Fruit fly (Drosophila melanogaster) whole organism, adult: ENCODE measurements around the gene Pyroxd1.

Experiments
- CG7045 ChIP-seq: fragments of 200-800 bp; sonication (Bioruptor generic); optimal IDR thresholded peaks from 2 replicates; lab custom pipeline; 2017; ENCODE audit warnings: missing biosample characterization, mild to moderate bottlenecking, missing genetic modification characterization
- cnc ChIP-seq, 2 experiments: fragments of >200 bp; optimal IDR thresholded peaks; 2 replicates each; lab custom pipeline; 2017

dm6 chr2L:20082155-20082964, 8.9 kb upstream of the Pyroxd1 start:
- no peak for TF ChIP-seq cnc (optimal IDR thresholded peaks at IDR 0.05; lab: Kevin White, UChicago)
- TF ChIP-seq CG7045 (GFP tag; lab: Kevin White, UChicago), result no peak
